Fruit fly (Drosophila melanogaster) whole organism, embryonic: ENCODE results near the gene CG44001.
A peak's percentile ranks its signal among the peaks of the same experiment; 100 is the strongest.

Experiments used
- CG10543 ChIP-seq: fragments of 200-800 bp; sonication (Bioruptor generic); optimal IDR thresholded peaks from 3 replicates; lab custom pipeline; 2017; ENCODE audit warnings: missing biosample characterization, mild to moderate bottlenecking, missing genetic modification characterization, moderate library complexity
- CG10959 ChIP-seq: fragments of 200-800 bp; sonication (Bioruptor generic); IDR thresholded peaks from 2 replicates; pipeline ENCODE4 v1.3.6; 2022; ENCODE audit warnings: missing biosample characterization, missing genetic modification characterization
- CG11247 ChIP-seq: fragments of 200-800 bp; sonication (Bioruptor generic); IDR thresholded peaks from 2 replicates; pipeline ENCODE4 v1.3.6; 2022; ENCODE audit warnings: missing biosample characterization, missing genetic modification characterization
- CG14667 ChIP-seq: fragments of 200-800 bp; sonication (Bioruptor generic); IDR thresholded peaks from 2 replicates; pipeline ENCODE4 v1.3.6; 2022; ENCODE audit warnings: missing biosample characterization, missing genetic modification characterization
- CG14710 ChIP-seq: fragments of 200-800 bp; sonication (Bioruptor generic); optimal IDR thresholded peaks from 3 replicates; lab custom pipeline; 2019; ENCODE audit warnings: missing biosample characterization, mild to moderate bottlenecking, missing genetic modification characterization, moderate library complexity
- CG15269 ChIP-seq: fragments of 200-800 bp; sonication (Bioruptor generic); optimal IDR thresholded peaks from 2 replicates; lab custom pipeline; 2018; ENCODE audit warnings: missing biosample characterization, mild to moderate bottlenecking, missing genetic modification characterization, moderate library complexity
- CG16813 ChIP-seq: fragments of 200-800 bp; sonication (Bioruptor generic); IDR thresholded peaks from 3 replicates; pipeline ENCODE4 v1.3.6; 2022; ENCODE audit warnings: missing biosample characterization, missing genetic modification characterization; ENCODE audit not compliant: partially characterized antibody
- CG17186 ChIP-seq: fragments of 200-800 bp; sonication (Bioruptor generic); optimal IDR thresholded peaks from 3 replicates; lab custom pipeline; 2017; ENCODE audit warnings: missing biosample characterization, missing genetic modification reagents, missing genetic modification characterization
- CG2199 ChIP-seq: fragments of 200-800 bp; sonication (Bioruptor generic); IDR thresholded peaks from 3 replicates; pipeline ENCODE4 v1.3.6; 2022; ENCODE audit warnings: missing biosample characterization, missing genetic modification characterization
- CG2202 ChIP-seq: fragments of 200-800 bp; sonication (Bioruptor generic); optimal IDR thresholded peaks from 2 replicates; lab custom pipeline; 2018; ENCODE audit warnings: missing biosample characterization, mild to moderate bottlenecking, missing genetic modification characterization
- CG3065 ChIP-seq: fragments of 200-800 bp; sonication (Bioruptor generic); optimal IDR thresholded peaks from 2 replicates; lab custom pipeline; 2016; ENCODE audit warnings: missing biosample characterization, missing genetic modification characterization
- CG31388 ChIP-seq: fragments of 200-800 bp; sonication (Bioruptor generic); optimal IDR thresholded peaks from 2 replicates; lab custom pipeline; 2016; ENCODE audit warnings: missing biosample characterization, missing genetic modification characterization
- CG3163 ChIP-seq: fragments of 200-800 bp; sonication (Bioruptor generic); optimal IDR thresholded peaks from 3 replicates; lab custom pipeline; 2016; ENCODE audit warnings: missing biosample characterization, missing genetic modification characterization
- CG34224 ChIP-seq: fragments of 200-800 bp; sonication (Bioruptor generic); IDR thresholded peaks from 3 replicates; pipeline ENCODE4 v1.3.6; 2022; ENCODE audit warnings: missing biosample characterization, missing genetic modification characterization; ENCODE audit not compliant: partially characterized antibody
- CG34376 ChIP-seq: fragments of 200-800 bp; sonication (Bioruptor generic); optimal IDR thresholded peaks from 2 replicates; lab custom pipeline; 2018; ENCODE audit warnings: missing biosample characterization, mild to moderate bottlenecking, missing genetic modification characterization
- CG42726 ChIP-seq: fragments of 200-800 bp; sonication (Bioruptor generic); IDR thresholded peaks from 2 replicates; pipeline ENCODE4 v1.3.6; 2022; ENCODE audit warnings: missing biosample characterization, missing genetic modification characterization; ENCODE audit not compliant: partially characterized antibody
- CG4424 ChIP-seq: fragments of 200-800 bp; sonication (Bioruptor generic); optimal IDR thresholded peaks from 3 replicates; lab custom pipeline; 2016; ENCODE audit warnings: missing biosample characterization, missing genetic modification characterization
- CG6654 ChIP-seq: fragments of 200-800 bp; sonication (Bioruptor generic); optimal IDR thresholded peaks from 2 replicates; lab custom pipeline; 2017; ENCODE audit warnings: missing biosample characterization, mild to moderate bottlenecking, missing genetic modification characterization
- CG6683 ChIP-seq: fragments of 200-800 bp; sonication (Bioruptor generic); optimal IDR thresholded peaks from 2 replicates; lab custom pipeline; 2017; ENCODE audit warnings: missing biosample characterization, mild to moderate bottlenecking, missing genetic modification characterization, missing genetic modification reagents
- CG6765 ChIP-seq: fragments of 200-800 bp; sonication (Bioruptor generic); optimal IDR thresholded peaks from 3 replicates; lab custom pipeline; 2017; ENCODE audit warnings: missing biosample characterization, mild to moderate bottlenecking, missing genetic modification characterization
- CG9437 ChIP-seq: fragments of 200-800 bp; sonication (Bioruptor generic); optimal IDR thresholded peaks from 2 replicates; lab custom pipeline; 2018; ENCODE audit warnings: missing biosample characterization, mild to moderate bottlenecking, missing genetic modification characterization
- CG9797 ChIP-seq: fragments of 200-800 bp; sonication (Bioruptor generic); optimal IDR thresholded peaks from 3 replicates; lab custom pipeline; 2018; ENCODE audit warnings: missing biosample characterization, mild to moderate bottlenecking, missing genetic modification characterization
- CG9817 ChIP-seq: fragments of 200-800 bp; sonication (Bioruptor generic); optimal IDR thresholded peaks from 2 replicates; lab custom pipeline; 2018; ENCODE audit warnings: missing biosample characterization, mild to moderate bottlenecking, missing genetic modification characterization, moderate library complexity
- D ChIP-seq, 2 experiments: fragments of 200-800 bp in 1 of 2; fragments of >200 bp in 1 of 2; sonication (Bioruptor generic) in 1 of 2; optimal IDR thresholded peaks; 2 replicates in 1 of 2; 3 replicates in 1 of 2; lab custom pipeline; 2017; ENCODE audit warnings: mild to moderate bottlenecking in 1 of 2, missing biosample characterization in 1 of 2, missing genetic modification characterization in 1 of 2, missing genetic modification reagents in 1 of 2
- D19A ChIP-seq: fragments of 200-800 bp; optimal IDR thresholded peaks from 3 replicates; lab custom pipeline; 2019; ENCODE audit warnings: missing biosample characterization, mild to moderate bottlenecking, missing genetic modification characterization, moderate library complexity
- Dref ChIP-seq: fragments of 200-800 bp; sonication (Bioruptor generic); IDR thresholded peaks from 2 replicates; pipeline ENCODE4 v1.3.6; 2022; ENCODE audit warnings: missing biosample characterization, missing genetic modification characterization
- Eip74EF ChIP-seq, 2 experiments: fragments of 200-800 bp in 1 of 2; fragments of >200 bp in 1 of 2; sonication (Bioruptor generic) in 1 of 2; optimal IDR thresholded peaks; 2 replicates each; lab custom pipeline; 2017 to 2019; ENCODE audit warnings: missing biosample characterization in 2 of 2, missing genetic modification characterization in 2 of 2, mild to moderate bottlenecking in 1 of 2, moderate library complexity in 1 of 2
- Gsc ChIP-seq: fragments of 200-800 bp; sonication (Bioruptor generic); IDR thresholded peaks from 2 replicates; pipeline ENCODE4 v1.3.6; 2022; ENCODE audit warnings: missing biosample characterization, missing genetic modification characterization
- HLH4C ChIP-seq: fragments of 200-800 bp; sonication (Bioruptor generic); IDR thresholded peaks from 3 replicates; pipeline ENCODE4 v1.3.6; 2022; ENCODE audit warnings: missing biosample characterization, missing genetic modification characterization; ENCODE audit not compliant: partially characterized antibody
- Hr39 ChIP-seq: fragments of >200 bp; optimal IDR thresholded peaks from 2 replicates; lab custom pipeline; 2017
- MBD-R2 ChIP-seq: fragments of 200-800 bp; sonication (Bioruptor generic); IDR thresholded peaks from 2 replicates; pipeline ENCODE4 v1.3.6; 2022; ENCODE audit warnings: missing biosample characterization, missing genetic modification characterization
- Mes4 ChIP-seq: fragments of 200-800 bp; sonication (Bioruptor generic); optimal IDR thresholded peaks from 2 replicates; lab custom pipeline; 2016; ENCODE audit warnings: missing biosample characterization, missing genetic modification characterization
- Oli ChIP-seq: fragments of 200-800 bp; sonication (Bioruptor generic); optimal IDR thresholded peaks from 2 replicates; lab custom pipeline; 2018; ENCODE audit warnings: missing biosample characterization, mild to moderate bottlenecking, missing genetic modification characterization, moderate library complexity
- Scr ChIP-seq: fragments of 200-800 bp; sonication (Bioruptor generic); IDR thresholded peaks from 2 replicates; pipeline ENCODE4 v1.3.6; 2022; ENCODE audit warnings: missing biosample characterization, missing genetic modification characterization; ENCODE audit not compliant: partially characterized antibody
- danr ChIP-seq: fragments of 200-800 bp; sonication (Bioruptor generic); IDR thresholded peaks from 2 replicates; pipeline ENCODE4 v1.3.6; 2022; ENCODE audit warnings: missing biosample characterization, missing genetic modification characterization
- eve ChIP-seq, 2 experiments: fragments of >200 bp; optimal IDR thresholded peaks; 2 replicates each; lab custom pipeline; 2017; ENCODE audit warnings: missing biosample characterization in 2 of 2, missing genetic modification characterization in 2 of 2
- fd96Cb ChIP-seq: fragments of 200-800 bp; sonication (Bioruptor generic); optimal IDR thresholded peaks from 2 replicates; lab custom pipeline; 2018; ENCODE audit warnings: missing biosample characterization, mild to moderate bottlenecking, missing genetic modification characterization, moderate library complexity
- jing ChIP-seq: fragments of 200-800 bp; sonication (Bioruptor generic); optimal IDR thresholded peaks from 2 replicates; lab custom pipeline; 2018; ENCODE audit warnings: missing biosample characterization, mild to moderate bottlenecking, missing genetic modification characterization
- lbe ChIP-seq: fragments of 200-800 bp; sonication (Bioruptor generic); optimal IDR thresholded peaks from 2 replicates; lab custom pipeline; 2016; ENCODE audit warnings: missing biosample characterization, mild to moderate bottlenecking, missing genetic modification characterization
- lilli ChIP-seq: fragments of 200-800 bp; sonication (Bioruptor generic); optimal IDR thresholded peaks from 3 replicates; lab custom pipeline; 2016; ENCODE audit warnings: missing biosample characterization, missing genetic modification characterization
- lola ChIP-seq, 3 experiments: fragments of >200 bp in 2 of 3; fragments of 200-800 bp in 1 of 3; sonication (Bioruptor generic) in 1 of 3; optimal IDR thresholded peaks; 2 replicates each; lab custom pipeline; 2017 to 2019; ENCODE audit warnings: missing biosample characterization in 3 of 3, missing genetic modification characterization in 3 of 3, mild to moderate bottlenecking in 1 of 3, moderate library complexity in 1 of 3
- lov ChIP-seq, 2 experiments: fragments of 200-800 bp in 1 of 2; fragments of >200 bp in 1 of 2; sonication (Bioruptor generic) in 1 of 2; IDR thresholded peaks in 1 of 2; optimal IDR thresholded peaks in 1 of 2; 2 replicates in 1 of 2; 3 replicates in 1 of 2; pipeline versions ENCODE4 v1.3.6 to Lab custom; 2017 to 2022; ENCODE audit warnings: missing biosample characterization in 1 of 2, missing genetic modification characterization in 1 of 2
- nmo ChIP-seq: fragments of 200-800 bp; sonication (Bioruptor generic); optimal IDR thresholded peaks from 2 replicates; lab custom pipeline; 2018; ENCODE audit warnings: missing biosample characterization, mild to moderate bottlenecking, missing genetic modification characterization, moderate library complexity
- pros ChIP-seq: fragments of 200-800 bp; sonication (Bioruptor generic); optimal IDR thresholded peaks from 3 replicates; lab custom pipeline; 2019; ENCODE audit warnings: missing biosample characterization, mild to moderate bottlenecking, missing genetic modification characterization, moderate library complexity
- pum ChIP-seq: fragments of 200-800 bp; sonication (Bioruptor generic); optimal IDR thresholded peaks from 2 replicates; lab custom pipeline; 2016; ENCODE audit warnings: missing biosample characterization, missing genetic modification characterization
- so ChIP-seq: fragments of 200-800 bp; sonication (Bioruptor generic); IDR thresholded peaks from 3 replicates; pipeline ENCODE4 v1.3.6; 2022; ENCODE audit warnings: missing biosample characterization, missing genetic modification characterization

CG44001 gene

DNA sequence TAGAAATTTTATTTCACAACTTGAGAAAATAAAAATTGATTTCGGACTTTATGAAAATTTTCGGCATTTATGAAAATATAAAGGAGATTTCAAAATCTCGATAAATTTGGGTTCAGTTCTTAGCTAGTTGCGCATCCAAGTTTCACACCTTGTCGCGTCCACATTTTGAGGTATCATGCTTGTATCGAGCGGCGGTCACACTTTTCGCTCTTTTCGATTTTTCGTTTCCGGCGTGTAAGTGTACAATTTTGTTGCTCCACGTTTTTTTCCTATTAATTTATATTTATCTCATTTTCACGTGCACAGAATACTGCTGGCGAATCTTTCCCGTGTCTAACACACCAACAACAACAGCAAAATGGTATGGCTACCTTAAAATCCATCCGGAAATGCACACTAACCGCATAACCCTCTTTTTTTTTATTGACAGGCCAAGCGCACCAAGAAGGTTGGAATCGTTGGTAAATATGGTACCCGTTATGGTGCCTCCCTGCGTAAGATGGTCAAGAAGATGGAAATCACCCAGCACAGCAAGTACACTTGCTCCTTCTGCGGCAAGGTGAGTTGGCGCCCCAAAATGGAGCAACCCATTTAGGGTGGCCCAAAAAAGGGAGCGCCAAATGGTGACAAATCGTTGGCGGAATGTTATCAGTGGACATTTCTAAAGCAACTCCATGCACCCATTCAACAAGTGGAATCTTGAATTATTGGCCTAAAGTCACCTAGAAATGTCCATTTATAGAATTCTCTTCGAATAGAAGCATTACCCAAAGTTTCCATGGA lies 27.9 kb downstream of the CG44001 start, which contains the start of gene RpL37A (continued):
- TF ChIP-seq CG16813 (GFP tag; lab: Robert Waterston, UW) (no peak), jing (GFP tag; lab: Kevin White, UChicago) (no peak), lov (optimal IDR thresholded peaks at IDR 0.05; lab: Kevin White, UChicago) (no peak), lov (GFP tag; IDR thresholded peaks at IDR 0.05; lab: Robert Waterston, UW) (peak; percentile 88), CG31388 (GFP tag; lab: Kevin White, UChicago) (no peak), CG9797 (GFP tag; lab: Kevin White, UChicago) (peak; percentile 96), CG3065 (no peak), CG6654 (GFP tag; lab: Kevin White, UChicago) (peak; percentile 45), fd96Cb (peak; percentile 20), CG3163 (peak; percentile 63), CG14667 (GFP tag; lab: Robert Waterston, UW) (no peak), Gsc (GFP tag; lab: Robert Waterston, UW) (no peak), pum (GFP tag; lab: Kevin White, UChicago) (peak; percentile 46), Hr39 (no peak), so (GFP tag; lab: Robert Waterston, UW) (peak; percentile 81; the same call in 2 of the 3 replicates), D19A (tag; lab: Kevin White, UChicago) (peak; percentile 38), Mes4 (GFP tag; lab: Kevin White, UChicago) (peak; percentile 92), CG2199 (GFP tag; lab: Robert Waterston, UW) (peak; percentile 89), pros (GFP tag; lab: Kevin White, UChicago) (peak; percentile 4), CG10959 (GFP tag; lab: Robert Waterston, UW) (no peak), CG11247 (GFP tag; lab: Robert Waterston, UW) (peak; percentile 74), CG17186 (GFP tag; lab: Kevin White, UChicago) (peak; percentile 92), CG6765 (peak; percentile 94), D (optimal IDR thresholded peaks at IDR 0.05; lab: Kevin White, UChicago) (no peak), D (GFP tag; optimal IDR thresholded peaks at IDR 0.05; lab: Kevin White, UChicago) (peak; percentile 78), HLH4C (no peak; the same call in 2 of the 3 replicates), lbe (peak; percentile 39), Eip74EF (GFP tag; optimal IDR thresholded peaks at IDR 0.05; lab: Kevin White, UChicago) (peak in 1 of 2 experiments; percentile 77), lilli (GFP tag; lab: Kevin White, UChicago) (peak; percentile 63), nmo (peak; percentile 81), CG34376 (GFP tag; lab: Kevin White, UChicago) (peak; percentile 96), CG42726 (peak; percentile 65), Scr (peak; percentile 37; the same call in 1 of the 2 replicates), Oli (tag; lab: Kevin White, UChicago) (peak; percentile 49), CG34224 (GFP tag; lab: Robert Waterston, UW) (0 out of 3 replicates have a peak, but pooled peaks have one; percentile 20), CG4424 (GFP tag; lab: Kevin White, UChicago) (peak; percentile 76), MBD-R2 (peak; percentile 67), danr (peak; percentile 30; the same call in 1 of the 2 replicates), CG15269 (tag; lab: Kevin White, UChicago) (peak; percentile 57), CG10543 (GFP tag; lab: Kevin White, UChicago) (peak; percentile 81), CG6683 (GFP tag; lab: Kevin White, UChicago) (peak; percentile 64), CG9437 (peak; percentile 56), CG9817 (tag; lab: Kevin White, UChicago) (peak; percentile 70), CG14710 (peak; percentile 84), lola (GFP tag; optimal IDR thresholded peaks at IDR 0.05; lab: Kevin White, UChicago) (peak in 1 of 3 experiments; percentile 18), eve (GFP tag; optimal IDR thresholded peaks at IDR 0.05; lab: Kevin White, UChicago) (peak in 1 of 2 experiments; percentile 66), CG2202 (tag; lab: Kevin White, UChicago) (peak; percentile 59), Dref (GFP tag; lab: Robert Waterston, UW) (peak; percentile 76)
